Fruit fly (Drosophila melanogaster) whole organism, wandering third instar larva: Measurements from ENCODE around the gene Npc2d.
A peak's percentile ranks its signal among the peaks of the same experiment; 100 is the strongest.

Experiments
- Abd-B ChIP-seq: fragments of >200 bp; optimal IDR thresholded peaks from 2 replicates; lab custom pipeline; 2017; ENCODE audit warnings: missing biosample characterization, missing genetic modification characterization
- CG32264 ChIP-seq: fragments of 200-800 bp; sonication (Bioruptor generic); optimal IDR thresholded peaks from 2 replicates; lab custom pipeline; 2016; ENCODE audit warnings: missing biosample characterization, missing genetic modification characterization
- CG9705 ChIP-seq: fragments of 200-800 bp; sonication (Bioruptor generic); optimal IDR thresholded peaks from 2 replicates; lab custom pipeline; 2018; ENCODE audit warnings: missing biosample characterization, mild to moderate bottlenecking, missing genetic modification characterization
- CrebA ChIP-seq: fragments of 200-800 bp; sonication (Bioruptor generic); optimal IDR thresholded peaks from 2 replicates; lab custom pipeline; 2016; ENCODE audit warnings: missing biosample characterization, mild to moderate bottlenecking, missing genetic modification characterization, borderline replicate concordance
- Dfd ChIP-seq: fragments of >200 bp; optimal IDR thresholded peaks from 2 replicates; lab custom pipeline; 2017; ENCODE audit warnings: missing biosample characterization, missing genetic modification characterization
- Dif ChIP-seq: fragments of 200-275, 200-300 bp; sonication (Bioruptor generic); optimal IDR thresholded peaks from 2 replicates; lab custom pipeline; 2018; ENCODE audit warnings: missing biosample characterization, missing genetic modification characterization; ENCODE audit not compliant: partially characterized antibody
- GATAd ChIP-seq: sonication (Bioruptor generic); optimal IDR thresholded peaks from 2 replicates; lab custom pipeline; 2016; ENCODE audit warnings: missing biosample characterization, missing genetic modification characterization
- HLH106 ChIP-seq: fragments of 200-800 bp; optimal IDR thresholded peaks from 3 replicates; lab custom pipeline; 2019; ENCODE audit warnings: missing biosample characterization, mild to moderate bottlenecking, missing genetic modification characterization, moderate library complexity
- Hnf4 ChIP-seq: fragments of 200-800 bp; sonication (Bioruptor generic); optimal IDR thresholded peaks from 2 replicates; lab custom pipeline; 2016; ENCODE audit warnings: missing biosample characterization, mild to moderate bottlenecking, missing genetic modification characterization
- Hr78 ChIP-seq: fragments of >200 bp; optimal IDR thresholded peaks from 2 replicates; lab custom pipeline; 2017; ENCODE audit warnings: missing biosample characterization, missing genetic modification characterization
- Hr83 ChIP-seq: fragments of 200-300 bp; sonication (Bioruptor generic); optimal IDR thresholded peaks from 2 replicates; lab custom pipeline; 2016; ENCODE audit warnings: missing biosample characterization, mild to moderate bottlenecking, missing genetic modification characterization, moderate library complexity; ENCODE audit not compliant: poor library complexity, severe bottlenecking
- Jra ChIP-seq: sonication (Bioruptor generic); optimal IDR thresholded peaks from 2 replicates; lab custom pipeline; 2016; ENCODE audit warnings: missing biosample characterization, missing genetic modification characterization
- Mio ChIP-seq: sonication (Bioruptor generic); optimal IDR thresholded peaks from 2 replicates; lab custom pipeline; 2016; ENCODE audit warnings: missing biosample characterization, missing genetic modification characterization
- Myc ChIP-seq: fragments of >200 bp; optimal IDR thresholded peaks from 2 replicates; lab custom pipeline; 2017
- N ChIP-seq: fragments of >200 bp; optimal IDR thresholded peaks from 2 replicates; lab custom pipeline; 2018; ENCODE audit warnings: missing biosample characterization, missing external identifiers, missing genetic modification characterization
- OdsH ChIP-seq: fragments of 200-800 bp; sonication (Bioruptor generic); optimal IDR thresholded peaks from 2 replicates; lab custom pipeline; 2016; ENCODE audit warnings: missing biosample characterization, mild to moderate bottlenecking, missing genetic modification characterization
- Rel ChIP-seq, 2 experiments: fragments of 200-800 bp; sonication (Bioruptor generic) in 1 of 2; optimal IDR thresholded peaks; 2 replicates in 1 of 2; 3 replicates in 1 of 2; lab custom pipeline; 2016 to 2019; ENCODE audit warnings: mild to moderate bottlenecking in 2 of 2, missing biosample characterization in 2 of 2, missing genetic modification characterization in 2 of 2, moderate library complexity in 1 of 2
- Sp1 ChIP-seq: fragments of 200-800 bp; sonication (Bioruptor generic); optimal IDR thresholded peaks from 3 replicates; lab custom pipeline; 2019; ENCODE audit warnings: missing biosample characterization, mild to moderate bottlenecking, missing genetic modification characterization, moderate library complexity
- Vsx2 ChIP-seq: fragments of 200-300, 225-300 bp; sonication (Bioruptor generic); optimal IDR thresholded peaks from 2 replicates; lab custom pipeline; 2018; ENCODE audit warnings: missing biosample characterization, missing genetic modification characterization; ENCODE audit not compliant: partially characterized antibody
- br ChIP-seq: fragments of 200-800 bp; sonication (Bioruptor generic); optimal IDR thresholded peaks from 2 replicates; lab custom pipeline; 2016; ENCODE audit warnings: missing biosample characterization, missing genetic modification characterization
- brk ChIP-seq: fragments of 200-800 bp; sonication (Bioruptor generic); optimal IDR thresholded peaks from 2 replicates; lab custom pipeline; 2016; ENCODE audit warnings: missing biosample characterization, mild to moderate bottlenecking, missing genetic modification characterization
- dl ChIP-seq, 2 experiments: fragments of 175-275, 200-275 bp in 1 of 2; fragments of 200-275 bp in 1 of 2; sonication (Bioruptor generic); optimal IDR thresholded peaks; lab custom pipeline; 2018; ENCODE audit warnings: mild to moderate bottlenecking in 2 of 2, missing biosample characterization in 2 of 2, missing genetic modification characterization in 2 of 2, moderate library complexity in 2 of 2; ENCODE audit not compliant: partially characterized antibody in 2 of 2, insufficient read depth in 1 of 2
- dmrt93B ChIP-seq: fragments of 200-800 bp; sonication (Bioruptor generic); optimal IDR thresholded peaks from 2 replicates; lab custom pipeline; 2018; ENCODE audit warnings: missing biosample characterization, mild to moderate bottlenecking, missing genetic modification characterization
- dsf ChIP-seq: sonication (Bioruptor generic); optimal IDR thresholded peaks from 2 replicates; lab custom pipeline; 2016; ENCODE audit warnings: missing biosample characterization, missing genetic modification characterization, borderline replicate concordance
- ey ChIP-seq: fragments of 200-800 bp; sonication (Bioruptor generic); optimal IDR thresholded peaks from 2 replicates; lab custom pipeline; 2016; ENCODE audit warnings: missing biosample characterization, missing genetic modification characterization
- foxo ChIP-seq, 2 experiments: fragments of 200-800 bp; sonication (Bioruptor generic); optimal IDR thresholded peaks; 2 replicates in 1 of 2; 3 replicates in 1 of 2; lab custom pipeline; 2016 to 2017; ENCODE audit warnings: missing biosample characterization in 2 of 2, missing genetic modification characterization in 2 of 2
- fru ChIP-seq: fragments of 200-800 bp; sonication (Bioruptor generic); optimal IDR thresholded peaks from 3 replicates; lab custom pipeline; 2016; ENCODE audit warnings: missing biosample characterization, mild to moderate bottlenecking, missing genetic modification characterization
- h ChIP-seq: fragments of 200-800 bp; sonication (Bioruptor generic); optimal IDR thresholded peaks from 3 replicates; lab custom pipeline; 2016; ENCODE audit warnings: missing biosample characterization, mild to moderate bottlenecking, missing genetic modification characterization
- jim ChIP-seq: fragments of 175-275, 200-325 bp; sonication (Bioruptor generic); optimal IDR thresholded peaks from 2 replicates; lab custom pipeline; 2016; ENCODE audit warnings: missing biosample characterization, mild to moderate bottlenecking, missing genetic modification characterization
- lola ChIP-seq: fragments of >200 bp; optimal IDR thresholded peaks from 2 replicates; lab custom pipeline; 2017; ENCODE audit warnings: missing biosample characterization, missing genetic modification characterization
- pan ChIP-seq: fragments of >200 bp; optimal IDR thresholded peaks from 2 replicates; lab custom pipeline; 2017
- psq ChIP-seq: fragments of 200-800 bp; sonication (Bioruptor generic); optimal IDR thresholded peaks from 3 replicates; lab custom pipeline; 2017; ENCODE audit warnings: missing biosample characterization, mild to moderate bottlenecking, missing genetic modification characterization, moderate library complexity
- rgr ChIP-seq: fragments of 200-800 bp; sonication (Bioruptor generic); optimal IDR thresholded peaks from 3 replicates; lab custom pipeline; 2016; ENCODE audit warnings: missing biosample characterization, mild to moderate bottlenecking, missing genetic modification characterization
- sage ChIP-seq: fragments of 200-800 bp; sonication (Bioruptor generic); optimal IDR thresholded peaks from 2 replicates; lab custom pipeline; 2016; ENCODE audit warnings: missing biosample characterization, mild to moderate bottlenecking, missing genetic modification characterization
- sv ChIP-seq: fragments of 200-800 bp; sonication (Bioruptor generic); optimal IDR thresholded peaks from 3 replicates; lab custom pipeline; 2016; ENCODE audit warnings: missing biosample characterization, missing genetic modification characterization
- tai ChIP-seq: sonication (Bioruptor generic); optimal IDR thresholded peaks from 2 replicates; lab custom pipeline; 2016; ENCODE audit warnings: missing biosample characterization, missing genetic modification characterization
- usp ChIP-seq: fragments of >200 bp; optimal IDR thresholded peaks from 2 replicates; lab custom pipeline; 2017; ENCODE audit warnings: missing biosample characterization, missing genetic modification characterization
- woc ChIP-seq: sonication (Bioruptor generic); optimal IDR thresholded peaks from 2 replicates; lab custom pipeline; 2016; ENCODE audit warnings: missing biosample characterization, mild to moderate bottlenecking, missing genetic modification characterization

Npc2d gene

dm6 chr3R:10087206-10087927 is 31.5 kb upstream of the Npc2d start:
- peak; percentile 8 for TF ChIP-seq Abd-B (GFP tag; lab: Kevin White, UChicago)
- TF ChIP-seq tai (GFP tag; lab: Kevin White, UChicago): peak; percentile 92
- TF ChIP-seq psq (GFP tag; lab: Kevin White, UChicago): peak; percentile 99
- peak; percentile 94 for TF ChIP-seq br (GFP tag; lab: Kevin White, UChicago)
- no peak for TF ChIP-seq GATAd (GFP tag; lab: Kevin White, UChicago)
- peak; percentile 92 for TF ChIP-seq woc (GFP tag; lab: Kevin White, UChicago)
- TF ChIP-seq dsf (GFP tag; lab: Kevin White, UChicago): peak; percentile 39
- peak; percentile 33 for TF ChIP-seq CG9705 (GFP tag; lab: Kevin White, UChicago)
- peak; percentile 94 for TF ChIP-seq rgr (GFP tag; lab: Kevin White, UChicago)
- peak; percentile 94 for TF ChIP-seq OdsH (GFP tag; lab: Kevin White, UChicago)
- TF ChIP-seq HLH106 (tag; lab: Kevin White, UChicago): peak; percentile 84
- TF ChIP-seq dl (GFP tag; optimal IDR thresholded peaks at IDR 0.05; lab: Kevin White, UChicago; ENCODE audit: insufficient read depth in 1 of 2, partially characterized antibody in 2 of 2): peak; percentile 81 to 84
- peak; percentile 54 for TF ChIP-seq CG32264 (GFP tag; lab: Kevin White, UChicago)
- TF ChIP-seq ey: peak; percentile 95
- peak; percentile 47 for TF ChIP-seq lola (GFP tag; lab: Kevin White, UChicago)
- peak; percentile 44 for TF ChIP-seq brk
- TF ChIP-seq Dif: peak; percentile 94
- TF ChIP-seq Hnf4: peak; percentile 92
- no peak for TF ChIP-seq usp
- TF ChIP-seq fru (GFP tag; lab: Kevin White, UChicago): peak; percentile 93
- peak; percentile 69 for TF ChIP-seq dmrt93B
- peak; percentile 53 for TF ChIP-seq sage (GFP tag; lab: Kevin White, UChicago)
- TF ChIP-seq sv (GFP tag; lab: Kevin White, UChicago): peak; percentile 62
- TF ChIP-seq Jra (GFP tag; lab: Kevin White, UChicago): peak; percentile 81
- peak; percentile 79 for TF ChIP-seq Vsx2 (GFP tag; lab: Kevin White, UChicago)
- TF ChIP-seq Myc (lab: Kevin White, UChicago): no peak
- TF ChIP-seq Dfd (GFP tag; lab: Kevin White, UChicago): no peak
- peak; percentile 24 for TF ChIP-seq Rel (GFP tag; optimal IDR thresholded peaks at IDR 0.05; lab: Kevin White, UChicago)
- TF ChIP-seq Rel (tag; optimal IDR thresholded peaks at IDR 0.05; lab: Kevin White, UChicago): peak; percentile 51
- TF ChIP-seq pan (lab: Kevin White, UChicago): no peak
- TF ChIP-seq Hr83: peak; percentile 77
- TF ChIP-seq h (GFP tag; lab: Kevin White, UChicago): peak; percentile 95
- TF ChIP-seq foxo (GFP tag; optimal IDR thresholded peaks at IDR 0.05; lab: Kevin White, UChicago): peak; percentile 52 to 96
- peak; percentile 69 for TF ChIP-seq Mio (GFP tag; lab: Kevin White, UChicago)
- peak; percentile 25 for TF ChIP-seq N (GFP tag; lab: Kevin White, UChicago)
- peak; percentile 17 for TF ChIP-seq jim (GFP tag; lab: Kevin White, UChicago)
- TF ChIP-seq Hr78 (GFP tag; lab: Kevin White, UChicago): no peak
- TF ChIP-seq CrebA: peak; percentile 42
- peak; percentile 84 for TF ChIP-seq Sp1

dm6 chr3R:10086683-10087082 is 30.8 kb upstream of the Npc2d start:
- TF ChIP-seq brk (no peak), tai (GFP tag; lab: Kevin White, UChicago) (peak; percentile 18), h (GFP tag; lab: Kevin White, UChicago) (no peak), Rel (GFP tag; optimal IDR thresholded peaks at IDR 0.05; lab: Kevin White, UChicago) (no peak), Rel (tag; optimal IDR thresholded peaks at IDR 0.05; lab: Kevin White, UChicago) (no peak)
